Fruit fly (Drosophila melanogaster) whole organism, embryonic: Measurements from ENCODE around the gene CG10254.

Source experiments
- Atf3 ChIP-seq: fragments of 200-800 bp; sonication (Bioruptor generic); optimal IDR thresholded peaks from 3 replicates; lab custom pipeline; 2016; ENCODE audit warnings: missing biosample characterization, missing genetic modification characterization
- Bdp1 ChIP-seq: fragments of 200-800 bp; sonication (Bioruptor generic); optimal IDR thresholded peaks from 3 replicates; lab custom pipeline; 2016; ENCODE audit warnings: missing biosample characterization, missing genetic modification characterization
- Blimp-1 ChIP-seq: fragments of 200-800 bp; sonication (Bioruptor generic); optimal IDR thresholded peaks from 3 replicates; lab custom pipeline; 2018; ENCODE audit warnings: missing biosample characterization, missing genetic modification characterization, mild to moderate bottlenecking, moderate library complexity, missing genetic modification reagents
- BtbVII ChIP-seq: fragments of 200-800 bp; sonication (Bioruptor generic); optimal IDR thresholded peaks from 3 replicates; lab custom pipeline; 2017; ENCODE audit warnings: missing biosample characterization, mild to moderate bottlenecking, missing genetic modification characterization
- CG10654 ChIP-seq: fragments of 200-800 bp; sonication (Bioruptor generic); optimal IDR thresholded peaks from 2 replicates; lab custom pipeline; 2016; ENCODE audit warnings: missing biosample characterization, missing genetic modification characterization
- CG12299 ChIP-seq: fragments of 200-800 bp; sonication (Bioruptor generic); optimal IDR thresholded peaks from 2 replicates; lab custom pipeline; 2018; ENCODE audit warnings: missing biosample characterization, mild to moderate bottlenecking, missing genetic modification characterization
- CG13123 ChIP-seq: fragments of 200-800 bp; sonication (Bioruptor generic); optimal IDR thresholded peaks from 2 replicates; lab custom pipeline; 2016; ENCODE audit warnings: missing biosample characterization, missing genetic modification characterization
- CG13296 ChIP-seq: fragments of 200-800 bp; sonication (Bioruptor generic); optimal IDR thresholded peaks from 3 replicates; lab custom pipeline; 2018; ENCODE audit warnings: missing biosample characterization, mild to moderate bottlenecking, missing genetic modification characterization
- CG13894 ChIP-seq: fragments of 200-800 bp; sonication (Bioruptor generic); optimal IDR thresholded peaks from 3 replicates; lab custom pipeline; 2018; ENCODE audit warnings: missing biosample characterization, mild to moderate bottlenecking, missing genetic modification characterization, moderate library complexity
- CG15514 ChIP-seq: fragments of 200-800 bp; sonication (Bioruptor generic); optimal IDR thresholded peaks from 3 replicates; lab custom pipeline; 2017; ENCODE audit warnings: missing biosample characterization, missing genetic modification characterization, mild to moderate bottlenecking, moderate library complexity, missing genetic modification reagents
- CG17359 ChIP-seq: fragments of 200-800 bp; sonication (Bioruptor generic); optimal IDR thresholded peaks from 3 replicates; lab custom pipeline; 2018; ENCODE audit warnings: missing biosample characterization, mild to moderate bottlenecking, missing genetic modification characterization, moderate library complexity
- CG17361 ChIP-seq: fragments of 200-800 bp; sonication (Bioruptor generic); IDR thresholded peaks from 3 replicates; pipeline ENCODE4 v1.3.6; 2022; ENCODE audit warnings: missing biosample characterization, missing genetic modification characterization
- CG17385 ChIP-seq: fragments of 200-800 bp; sonication (Bioruptor generic); optimal IDR thresholded peaks from 3 replicates; lab custom pipeline; 2018; ENCODE audit warnings: missing biosample characterization, mild to moderate bottlenecking, missing genetic modification characterization
- CG1792 ChIP-seq: fragments of 200-800 bp; sonication (Bioruptor generic); optimal IDR thresholded peaks from 2 replicates; lab custom pipeline; 2016; ENCODE audit warnings: missing biosample characterization, missing genetic modification characterization
- CG18619 ChIP-seq: fragments of 200-800 bp; sonication (Bioruptor generic); optimal IDR thresholded peaks from 3 replicates; lab custom pipeline; 2017; ENCODE audit warnings: missing biosample characterization, mild to moderate bottlenecking, missing genetic modification characterization
- CG2199 ChIP-seq: fragments of 200-800 bp; sonication (Bioruptor generic); IDR thresholded peaks from 3 replicates; pipeline ENCODE4 v1.3.6; 2022; ENCODE audit warnings: missing biosample characterization, missing genetic modification characterization
- CG32772 ChIP-seq: fragments of 200-800 bp; sonication (Bioruptor generic); IDR thresholded peaks from 2 replicates; pipeline ENCODE4 v1.3.6; 2022; ENCODE audit warnings: missing biosample characterization, missing genetic modification characterization
- CG4820 ChIP-seq: fragments of 200-800 bp; sonication (Bioruptor generic); optimal IDR thresholded peaks from 3 replicates; lab custom pipeline; 2016; ENCODE audit warnings: missing biosample characterization, missing genetic modification characterization
- CG6765 ChIP-seq: fragments of 200-800 bp; sonication (Bioruptor generic); optimal IDR thresholded peaks from 3 replicates; lab custom pipeline; 2017; ENCODE audit warnings: missing biosample characterization, mild to moderate bottlenecking, missing genetic modification characterization
- CG7556 ChIP-seq: fragments of 200-800 bp; sonication (Bioruptor generic); optimal IDR thresholded peaks from 2 replicates; lab custom pipeline; 2017; ENCODE audit warnings: missing biosample characterization, mild to moderate bottlenecking, missing genetic modification characterization
- CG7786 ChIP-seq: fragments of 200-800 bp; sonication (Bioruptor generic); optimal IDR thresholded peaks from 2 replicates; lab custom pipeline; 2016; ENCODE audit warnings: missing biosample characterization, missing genetic modification characterization
- CG9437 ChIP-seq: fragments of 200-800 bp; sonication (Bioruptor generic); optimal IDR thresholded peaks from 2 replicates; lab custom pipeline; 2018; ENCODE audit warnings: missing biosample characterization, mild to moderate bottlenecking, missing genetic modification characterization
- CTCF ChIP-seq: fragments of 200-800 bp; sonication (Bioruptor generic); optimal IDR thresholded peaks from 2 replicates; lab custom pipeline; 2017; ENCODE audit warnings: missing biosample characterization, mild to moderate bottlenecking, missing genetic modification characterization, moderate library complexity
- Doc2 ChIP-seq: fragments of 200-800 bp; sonication (Bioruptor generic); IDR thresholded peaks from 2 replicates; pipeline ENCODE4 v1.3.6; 2022; ENCODE audit warnings: missing biosample characterization, missing genetic modification characterization
- Lpt ChIP-seq: fragments of >200 bp; optimal IDR thresholded peaks from 2 replicates; lab custom pipeline; 2018; ENCODE audit warnings: missing biosample characterization, missing genetic modification characterization
- Max ChIP-seq: fragments of 200-800 bp; sonication (Bioruptor generic); optimal IDR thresholded peaks from 2 replicates; lab custom pipeline; 2016; ENCODE audit warnings: missing biosample characterization, mild to moderate bottlenecking, missing genetic modification characterization
- Meics ChIP-seq: fragments of 200-800 bp; sonication (Bioruptor generic); optimal IDR thresholded peaks from 2 replicates; lab custom pipeline; 2017; ENCODE audit warnings: missing biosample characterization, mild to moderate bottlenecking, missing genetic modification characterization
- NK7.1 ChIP-seq: fragments of 200-800 bp; sonication (Bioruptor generic); optimal IDR thresholded peaks from 3 replicates; lab custom pipeline; 2016; ENCODE audit warnings: missing biosample characterization, missing genetic modification characterization
- Neu2 ChIP-seq: fragments of 200-800 bp; sonication (Bioruptor generic); optimal IDR thresholded peaks from 3 replicates; lab custom pipeline; 2016; ENCODE audit warnings: missing biosample characterization, missing genetic modification characterization, borderline replicate concordance
- NfI ChIP-seq: fragments of 200-800 bp; sonication (Bioruptor generic); optimal IDR thresholded peaks from 3 replicates; lab custom pipeline; 2018; ENCODE audit warnings: missing biosample characterization, mild to moderate bottlenecking, missing genetic modification characterization, moderate library complexity
- Sox102F ChIP-seq: fragments of 200-800 bp; sonication (Bioruptor generic); optimal IDR thresholded peaks from 2 replicates; lab custom pipeline; 2018; ENCODE audit warnings: missing biosample characterization, mild to moderate bottlenecking, missing genetic modification characterization, moderate library complexity
- Sry-δ ChIP-seq: fragments of 200-800 bp; sonication (Bioruptor generic); optimal IDR thresholded peaks from 2 replicates; lab custom pipeline; 2016; ENCODE audit warnings: missing biosample characterization, missing genetic modification characterization
- Taf1 ChIP-seq: fragments of 200-800 bp; sonication (Bioruptor generic); IDR thresholded peaks from 2 replicates; pipeline ENCODE4 v1.3.6; 2022; ENCODE audit warnings: missing biosample characterization, missing genetic modification characterization
- Usf ChIP-seq: fragments of 200-800 bp; sonication (Bioruptor generic); optimal IDR thresholded peaks from 2 replicates; lab custom pipeline; 2017; ENCODE audit warnings: missing genotype, missing biosample characterization, missing genetic modification characterization
- Xrp1 ChIP-seq: fragments of 200-800 bp; sonication (Bioruptor generic); IDR thresholded peaks from 2 replicates; pipeline ENCODE4 v1.3.6; 2022; ENCODE audit warnings: missing biosample characterization, missing genetic modification characterization
- az2 ChIP-seq: fragments of 200-800 bp; sonication (Bioruptor generic); optimal IDR thresholded peaks from 3 replicates; lab custom pipeline; 2016; ENCODE audit warnings: missing biosample characterization, missing genetic modification characterization
- cas ChIP-seq: fragments of 200-800 bp; sonication (Bioruptor generic); IDR thresholded peaks from 2 replicates; pipeline ENCODE4 v1.3.6; 2022; ENCODE audit warnings: missing biosample characterization, missing genetic modification characterization
- cg ChIP-seq: fragments of 200-800 bp; sonication (Bioruptor generic); optimal IDR thresholded peaks from 3 replicates; lab custom pipeline; 2019; ENCODE audit warnings: missing biosample characterization, mild to moderate bottlenecking, missing genetic modification characterization, moderate library complexity
- dmrt99B ChIP-seq: fragments of 200-800 bp; sonication (Bioruptor generic); optimal IDR thresholded peaks from 2 replicates; lab custom pipeline; 2018; ENCODE audit warnings: missing biosample characterization, mild to moderate bottlenecking, missing genetic modification characterization, moderate library complexity
- en ChIP-seq: fragments of 200-800 bp; sonication (Bioruptor generic); optimal IDR thresholded peaks from 2 replicates; lab custom pipeline; 2016; ENCODE audit warnings: missing biosample characterization, missing genetic modification characterization
- esg ChIP-seq: fragments of 200-800 bp; sonication (Bioruptor generic); conservative IDR thresholded peaks from 2 replicates; pipeline ENCODE4 v1.3.6; 2022; ENCODE audit warnings: missing biosample characterization, missing genetic modification characterization
- eyg ChIP-seq: fragments of 200-800 bp; sonication (Bioruptor generic); optimal IDR thresholded peaks from 3 replicates; lab custom pipeline; 2016; ENCODE audit warnings: missing biosample characterization, missing genetic modification characterization
- fru ChIP-seq: fragments of >200 bp; optimal IDR thresholded peaks from 2 replicates; lab custom pipeline; 2017
- grau ChIP-seq: fragments of 200-800 bp; optimal IDR thresholded peaks from 3 replicates; lab custom pipeline; 2019; ENCODE audit warnings: missing biosample characterization, mild to moderate bottlenecking, missing genetic modification characterization, moderate library complexity
- jumu ChIP-seq: fragments of 200-800 bp; sonication (Bioruptor generic); optimal IDR thresholded peaks from 3 replicates; lab custom pipeline; 2016; ENCODE audit warnings: missing biosample characterization, missing genetic modification characterization
- onecut ChIP-seq: fragments of 200-800 bp; sonication (Bioruptor generic); IDR thresholded peaks from 2 replicates; pipeline ENCODE4 v1.3.6; 2022; ENCODE audit warnings: missing biosample characterization, missing genetic modification characterization
- peb ChIP-seq: fragments of 200-800 bp; sonication (Bioruptor generic); IDR thresholded peaks from 2 replicates; pipeline ENCODE4 v1.3.6; 2022; ENCODE audit warnings: missing biosample characterization, missing genetic modification characterization
- sd ChIP-seq: fragments of 200-800 bp; sonication (Bioruptor generic); optimal IDR thresholded peaks from 3 replicates; lab custom pipeline; 2018; ENCODE audit warnings: missing biosample characterization, mild to moderate bottlenecking, missing genetic modification characterization, moderate library complexity
- tll ChIP-seq, 2 experiments: fragments of 200-800 bp in 1 of 2; fragments of >200 bp in 1 of 2; sonication (Bioruptor generic) in 1 of 2; optimal IDR thresholded peaks; 2 replicates each; lab custom pipeline; 2017 to 2019; ENCODE audit warnings: missing biosample characterization in 2 of 2, missing genetic modification characterization in 2 of 2, mild to moderate bottlenecking in 1 of 2, moderate library complexity in 1 of 2
- tx ChIP-seq: fragments of 200-800 bp; sonication (Bioruptor generic); optimal IDR thresholded peaks from 2 replicates; lab custom pipeline; 2016; ENCODE audit warnings: missing biosample characterization, missing genetic modification characterization
- unpg ChIP-seq: fragments of 200-800 bp; sonication (Bioruptor generic); optimal IDR thresholded peaks from 3 replicates; lab custom pipeline; 2018; ENCODE audit warnings: missing biosample characterization, mild to moderate bottlenecking, missing genetic modification characterization, moderate library complexity

Gene CG10254

DNA sequence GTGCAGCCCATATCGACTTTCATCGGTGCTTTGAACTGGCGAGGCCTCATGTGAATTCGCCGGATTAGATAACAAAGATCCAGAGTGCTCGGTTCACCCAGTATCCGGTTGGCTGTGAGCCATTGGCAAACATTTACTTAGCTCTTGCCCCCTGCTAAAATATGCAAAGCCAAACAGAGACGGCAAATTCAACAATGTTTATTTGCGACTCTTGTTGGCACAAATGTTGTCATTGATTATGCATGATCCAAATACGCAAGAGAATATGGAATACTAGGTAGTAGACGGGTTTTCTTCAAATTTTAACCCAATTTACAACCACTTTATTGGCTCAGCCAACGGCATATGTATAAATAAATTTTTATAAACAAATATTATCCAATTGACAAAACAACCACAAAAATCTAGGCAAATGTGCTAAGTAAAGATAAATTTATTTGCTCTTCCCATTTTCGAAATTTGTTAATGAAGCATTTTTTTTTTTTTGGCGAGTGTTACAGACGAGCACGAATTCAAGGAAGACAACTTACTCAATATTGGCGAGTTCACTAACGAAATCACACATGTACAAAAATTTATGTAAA, 42.2 kb downstream of the CG10254 start (continued):
- TF ChIP-seq Neu2 (GFP tag; lab: Kevin White, UChicago) (no peak), CG7556 (GFP tag; lab: Kevin White, UChicago) (peak; percentile 54), CG17385 (GFP tag; lab: Kevin White, UChicago) (peak; percentile 41), CG10654 (GFP tag; lab: Kevin White, UChicago) (peak; percentile 41), CG1792 (GFP tag; lab: Kevin White, UChicago) (peak; percentile 14), Bdp1 (GFP tag; lab: Kevin White, UChicago) (peak; percentile 54), Lpt (GFP tag; lab: Kevin White, UChicago) (no peak), tx (GFP tag; lab: Kevin White, UChicago) (no peak), CG18619 (peak; percentile 78), tll (GFP tag; optimal IDR thresholded peaks at IDR 0.05; lab: Kevin White, UChicago) (no peak), az2 (no peak), CG17359 (tag; lab: Kevin White, UChicago) (peak; percentile 25), Doc2 (GFP tag; lab: Robert Waterston, UW) (no peak), CG15514 (GFP tag; lab: Kevin White, UChicago) (peak; percentile 83), Usf (GFP tag; lab: Kevin White, UChicago) (peak; percentile 15), cas (GFP tag; lab: Robert Waterston, UW) (no peak), peb (GFP tag; lab: Robert Waterston, UW) (no peak), Blimp-1 (GFP tag; lab: Kevin White, UChicago) (no peak), dmrt99B (peak; percentile 40), BtbVII (GFP tag; lab: Kevin White, UChicago) (peak; percentile 85), CG6765 (GFP tag; lab: Kevin White, UChicago) (peak; percentile 86), jumu (GFP tag; lab: Kevin White, UChicago) (peak; percentile 4), CG4820 (GFP tag; lab: Kevin White, UChicago) (no peak), CG13123 (GFP tag; lab: Kevin White, UChicago) (peak; percentile 26), Sry-δ (GFP tag; lab: Kevin White, UChicago) (peak; percentile 18), Sox102F (GFP tag; lab: Kevin White, UChicago) (peak; percentile 14), CG32772 (no peak), Max (GFP tag; lab: Kevin White, UChicago) (no peak), en (GFP tag; lab: Kevin White, UChicago) (no peak), CG2199 (GFP tag; lab: Robert Waterston, UW) (no peak), NK7.1 (peak; percentile 23), sd (tag; lab: Kevin White, UChicago) (peak; percentile 49), fru (no peak), eyg (GFP tag; lab: Kevin White, UChicago) (peak; percentile 51), CTCF (GFP tag; lab: Kevin White, UChicago) (no peak), CG17361 (GFP tag; lab: Robert Waterston, UW) (peak; percentile 28; the same call in 1 of the 3 replicates), cg (no peak), Atf3 (GFP tag; lab: Kevin White, UChicago) (no peak), CG13296 (GFP tag; lab: Kevin White, UChicago) (peak; percentile 84), onecut (GFP tag; lab: Robert Waterston, UW) (peak; percentile 7; the same call in 1 of the 2 replicates), esg (GFP tag; lab: Robert Waterston, UW) (no peak), CG13894 (peak; percentile 16), CG9437 (GFP tag; lab: Kevin White, UChicago) (peak; percentile 19), NfI (GFP tag; lab: Kevin White, UChicago) (peak; percentile 64), grau (tag; lab: Kevin White, UChicago) (peak; percentile 63), CG12299 (no peak), Xrp1 (GFP tag; lab: Robert Waterston, UW) (0 out of 2 replicates have a peak, but pooled peaks have one; percentile 12), Taf1 (GFP tag; lab: Robert Waterston, UW) (peak; percentile 14; the same call in 1 of the 2 replicates), unpg (GFP tag; lab: Kevin White, UChicago) (peak; percentile 27), Meics (GFP tag; lab: Kevin White, UChicago) (peak; percentile 88), CG7786 (GFP tag; lab: Kevin White, UChicago) (peak; percentile 71)
